Fruit fly (Drosophila melanogaster) Kc167 (cell line): Measurements from ENCODE around the gene CG9698.

Experiments used
- Myc ChIP-seq: fragments of >200 bp; optimal IDR thresholded peaks from 2 replicates; lab custom pipeline; 2017; ENCODE audit warnings: missing external identifiers
- Sin3A ChIP-seq: fragments of >200 bp; optimal IDR thresholded peaks from 2 replicates; lab custom pipeline; 2018; ENCODE audit warnings: missing external identifiers
- h ChIP-seq: fragments of >200 bp; optimal IDR thresholded peaks from 3 replicates; lab custom pipeline; 2018; ENCODE audit warnings: missing external identifiers
- insv ChIP-seq: fragments of >200 bp; optimal IDR thresholded peaks from 3 replicates; lab custom pipeline; 2018; ENCODE audit warnings: missing external identifiers
- psq ChIP-seq: fragments of >200 bp; optimal IDR thresholded peaks from 2 replicates; lab custom pipeline; 2017; ENCODE audit warnings: missing external identifiers
- ttk ChIP-seq: sonication (Bioruptor generic); optimal IDR thresholded peaks from 2 replicates; lab custom pipeline; 2017; ENCODE audit warnings: missing external identifiers

DNA sequence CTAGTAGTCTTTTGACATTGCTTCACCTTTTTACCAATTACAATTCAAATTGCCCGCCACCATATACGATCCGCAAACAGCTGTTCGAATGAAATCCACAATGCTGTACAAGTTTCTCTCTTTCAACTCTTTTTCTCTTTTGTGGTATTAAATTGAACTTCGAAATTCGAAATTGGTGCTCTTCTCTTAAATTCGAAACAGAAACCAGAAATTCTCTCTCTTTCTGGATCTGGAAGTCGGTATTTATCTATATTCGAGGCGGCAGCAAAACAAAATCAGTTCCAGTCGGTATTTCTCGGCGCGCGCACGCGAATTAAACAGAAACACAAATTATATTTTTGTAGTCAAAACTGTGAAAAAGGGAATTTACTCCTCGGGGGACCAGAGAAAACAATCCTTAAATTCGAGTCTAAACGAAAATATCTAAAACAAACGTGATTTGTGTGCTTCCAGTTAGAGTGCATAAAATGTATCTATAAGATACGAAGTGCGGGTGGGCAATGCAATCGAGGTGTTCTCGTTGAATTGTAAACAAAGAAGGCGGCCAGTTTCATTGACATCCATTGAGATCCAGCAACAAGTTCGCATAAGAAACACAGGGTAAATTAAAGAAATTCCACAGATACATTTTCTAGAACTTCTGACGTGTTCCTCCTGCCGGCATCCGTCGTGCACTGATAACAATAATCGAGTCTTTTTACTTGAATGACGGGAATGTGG is 48.6 kb upstream of the CG9698 start, which contains the start of gene PH4alphaEFB:
- TF ChIP-seq psq (lab: Kevin White, UChicago) (no peak), insv (lab: Kevin White, UChicago) (no peak), Sin3A (lab: Kevin White, UChicago) (no peak), ttk (lab: Kevin White, UChicago) (no peak), Myc (lab: Kevin White, UChicago) (no peak), h (no peak)
